Worm (Caenorhabditis elegans) whole organism, early embryonic: ENCODE results near the gene C13C4.6.

Experiments
- F13C5.2 ChIP-seq: sonication (generic microtip); optimal IDR thresholded peaks from 2 replicates; lab custom pipeline; 2017; ENCODE audit warnings: mild to moderate bottlenecking, missing genetic modification characterization, inconsistent platforms, missing compliant biosample characterization
- aly-1 ChIP-seq: sonication (generic microtip); optimal IDR thresholded peaks from 2 replicates; lab custom pipeline; 2016; ENCODE audit warnings: missing genetic modification characterization, missing compliant biosample characterization
- ama-1 ChIP-seq: fragments of 150-350 bp; optimal IDR thresholded peaks from 2 replicates; lab custom pipeline; 2014
- ceh-13 ChIP-seq: fragments of 200-800 bp; sonication (Bioruptor generic); optimal IDR thresholded peaks from 2 replicates; lab custom pipeline; 2018; ENCODE audit warnings: mild to moderate bottlenecking, missing genetic modification characterization, missing compliant biosample characterization
- ceh-36 ChIP-seq: sonication (generic microtip); optimal IDR thresholded peaks from 2 replicates; lab custom pipeline; 2016; ENCODE audit warnings: missing genetic modification characterization, inconsistent platforms, missing compliant biosample characterization
- ets-7 ChIP-seq: sonication (generic microtip); optimal IDR thresholded peaks from 2 replicates; lab custom pipeline; 2016; ENCODE audit warnings: missing genotype, missing genetic modification characterization, missing compliant biosample characterization
- flt-1 ChIP-seq: fragments of 200-800 bp; sonication (Bioruptor generic); IDR thresholded peaks from 2 replicates; pipeline ENCODE4 v1.3.6; 2022; ENCODE audit warnings: missing genetic modification characterization, missing compliant biosample characterization
- hmbx-1 ChIP-seq: sonication (generic microtip); optimal IDR thresholded peaks from 2 replicates; lab custom pipeline; 2016; ENCODE audit warnings: mild to moderate bottlenecking, missing genetic modification characterization, missing compliant biosample characterization
- hmg-4 ChIP-seq: fragments of 200-800 bp; sonication (Bioruptor generic); optimal IDR thresholded peaks from 2 replicates; lab custom pipeline; 2018; ENCODE audit warnings: mild to moderate bottlenecking, missing genetic modification characterization, missing compliant biosample characterization
- scrt-1 ChIP-seq: fragments of 200-800 bp; sonication (Bioruptor generic); IDR thresholded peaks from 2 replicates; pipeline ENCODE4 v1.3.6; 2022; ENCODE audit warnings: missing genetic modification characterization, missing compliant biosample characterization
- tbx-37 ChIP-seq: fragments of 200-800 bp; sonication (Bioruptor generic); conservative IDR thresholded peaks from 2 replicates; pipeline ENCODE4 v1.3.6; 2022; ENCODE audit warnings: missing genetic modification reagents, missing genetic modification characterization, missing compliant biosample characterization
- tra-4 ChIP-seq: sonication (generic microtip); optimal IDR thresholded peaks from 2 replicates; lab custom pipeline; 2017; ENCODE audit warnings: missing genetic modification characterization, missing compliant biosample characterization

- TF ChIP-seq ama-1 (lab: Kevin White, UChicago) (no peak), ets-7 (no peak), flt-1 (GFP tag; lab: Robert Waterston, UW) (no peak), ceh-13 (GFP tag; lab: Kevin White, UChicago) (no peak), aly-1 (tag; lab: Kevin White, UChicago) (no peak), scrt-1 (no peak), hmg-4 (GFP tag; lab: Kevin White, UChicago) (no peak), tbx-37 (no peak), tra-4 (tag; lab: Kevin White, UChicago) (no peak), ceh-36 (tag; lab: Kevin White, UChicago) (no peak), hmbx-1 (tag; lab: Kevin White, UChicago) (no peak), F13C5.2 (tag; lab: Kevin White, UChicago) (no peak)
Measured at ce11 chrV:12094030-12094429, 27.3 kb upstream of the C13C4.6 start, which contains the start of gene nhr-208.
